Worm (Caenorhabditis elegans) whole organism, mixed stage, embryonic: ENCODE measurements around the gene str-106.

ENCODE experiments used
- lsy-2 ChIP-seq: fragments of 150-350 bp; optimal IDR thresholded peaks from 2 replicates; lab custom pipeline; 2014; ENCODE audit warnings: missing biosample characterization, missing genetic modification characterization
- sem-2 ChIP-seq: fragments of 200-800 bp; sonication (Bioruptor generic); optimal IDR thresholded peaks from 2 replicates; lab custom pipeline; 2018; ENCODE audit warnings: mild to moderate bottlenecking, missing genetic modification characterization, missing compliant biosample characterization

- TF ChIP-seq lsy-2 (tag; lab: Kevin White, UChicago): no peak
- TF ChIP-seq sem-2 (GFP tag; lab: Kevin White, UChicago): no peak
These were observed 38.1 kb downstream of the str-106 start, which contains the start of gene F11A5.15 for ce11 chrV:16218522-16218921.
